Worm (Caenorhabditis elegans) whole organism, L1 larva: ENCODE data around the gene F08D12.4.

Experiments
- F16B12.6 ChIP-seq: fragments of 150-350 bp; optimal IDR thresholded peaks from 2 replicates; lab custom pipeline; 2014; ENCODE audit warnings: missing biosample characterization, missing genetic modification characterization
- alr-1 ChIP-seq: fragments of 200-800 bp; sonication (Bioruptor generic); optimal IDR thresholded peaks from 2 replicates; lab custom pipeline; 2018; ENCODE audit warnings: borderline replicate concordance, mild to moderate bottlenecking, missing genetic modification characterization, missing compliant biosample characterization
- aly-2 ChIP-seq: fragments of 150-350 bp; optimal IDR thresholded peaks from 2 replicates; lab custom pipeline; 2014; ENCODE audit warnings: missing biosample characterization, missing genetic modification characterization
- blmp-1 ChIP-seq: fragments of 150-350 bp; optimal IDR thresholded peaks from 2 replicates; lab custom pipeline; 2014; ENCODE audit warnings: missing biosample characterization, missing genetic modification characterization
- ceh-63 ChIP-seq: fragments of 200-800 bp; sonication (Bioruptor generic); optimal IDR thresholded peaks from 2 replicates; lab custom pipeline; 2018; ENCODE audit warnings: mild to moderate bottlenecking, missing genetic modification characterization, missing compliant biosample characterization
- ceh-82 ChIP-seq, 3 experiments: fragments of 150-350 bp in 1 of 3; sonication (generic microtip) in 2 of 3; optimal IDR thresholded peaks; 2 replicates each; lab custom pipeline; 2014 to 2017; ENCODE audit warnings: missing biosample characterization in 3 of 3, missing genetic modification characterization in 3 of 3
- ceh-90 ChIP-seq: sonication (generic microtip); optimal IDR thresholded peaks from 2 replicates; lab custom pipeline; 2016; ENCODE audit warnings: missing genetic modification characterization, missing compliant biosample characterization
- ces-1 ChIP-seq: fragments of 150-350 bp; optimal IDR thresholded peaks from 2 replicates; lab custom pipeline; 2014; ENCODE audit warnings: missing biosample characterization, missing genetic modification reagents, missing genetic modification characterization
- dsc-1 ChIP-seq: sonication (generic microtip); optimal IDR thresholded peaks from 2 replicates; lab custom pipeline; 2016; ENCODE audit warnings: mild to moderate bottlenecking, missing genetic modification characterization, missing compliant biosample characterization
- efl-1 ChIP-seq, 4 experiments: fragments of 150-350 bp; optimal IDR thresholded peaks in 3 of 4; peaks in 1 of 4; 1 replicate in 1 of 4; 2 replicates in 3 of 4; lab custom pipeline; 2014; ENCODE audit warnings: missing biosample characterization in 2 of 4, missing genetic modification characterization in 2 of 4, missing genetic modification reagents in 2 of 4
- efl-3 ChIP-seq: fragments of 200-800 bp; sonication (Bioruptor generic); optimal IDR thresholded peaks from 2 replicates; lab custom pipeline; 2018; ENCODE audit warnings: mild to moderate bottlenecking, missing genetic modification characterization, missing compliant biosample characterization
- egl-13 ChIP-seq: sonication (generic microtip); optimal IDR thresholded peaks from 2 replicates; lab custom pipeline; 2016; ENCODE audit warnings: missing genotype, missing genetic modification reagents, missing genetic modification characterization, missing compliant biosample characterization
- elt-2 ChIP-seq: sonication (generic microtip); optimal IDR thresholded peaks from 2 replicates; lab custom pipeline; 2016; ENCODE audit warnings: missing genetic modification characterization, mild to moderate bottlenecking, inconsistent platforms, missing compliant biosample characterization, missing genetic modification reagents
- ets-5 ChIP-seq: fragments of 200-800 bp; sonication (Bioruptor generic); IDR thresholded peaks from 2 replicates; pipeline ENCODE4 v1.3.6; 2022; ENCODE audit warnings: missing genetic modification characterization, missing compliant biosample characterization
- grh-1 ChIP-seq: fragments of 200-800 bp; sonication (Bioruptor generic); IDR thresholded peaks from 2 replicates; pipeline ENCODE4 v1.3.6; 2022; ENCODE audit warnings: missing genetic modification reagents, missing genetic modification characterization, missing compliant biosample characterization
- irx-1 ChIP-seq: sonication (generic microtip); optimal IDR thresholded peaks from 2 replicates; lab custom pipeline; 2016; ENCODE audit warnings: missing genetic modification characterization, missing compliant biosample characterization
- lin-15B ChIP-seq: fragments of 150-350 bp; sonication (generic microtip); optimal IDR thresholded peaks from 3 replicates; lab custom pipeline; 2014; ENCODE audit warnings: missing biosample characterization, missing genetic modification characterization
- lir-3 ChIP-seq: sonication (generic microtip); optimal IDR thresholded peaks from 2 replicates; lab custom pipeline; 2016; ENCODE audit warnings: mild to moderate bottlenecking, missing genetic modification characterization, moderate library complexity, missing compliant biosample characterization; ENCODE audit not compliant: poor library complexity
- mef-2 ChIP-seq: fragments of 150-350 bp; optimal IDR thresholded peaks from 2 replicates; lab custom pipeline; 2014; ENCODE audit warnings: missing biosample characterization, missing genetic modification characterization
- nhr-237 ChIP-seq: fragments of 150-350 bp; optimal IDR thresholded peaks from 2 replicates; lab custom pipeline; 2014; ENCODE audit warnings: missing biosample characterization, missing genetic modification characterization
- nhr-28 ChIP-seq: fragments of 150-350 bp; optimal IDR thresholded peaks from 2 replicates; lab custom pipeline; 2014; ENCODE audit warnings: missing biosample characterization, missing genetic modification characterization
- nhr-47 ChIP-seq: sonication (generic microtip); optimal IDR thresholded peaks from 2 replicates; lab custom pipeline; 2016; ENCODE audit warnings: mild to moderate bottlenecking, missing genetic modification characterization, moderate library complexity, missing compliant biosample characterization
- nhr-71 ChIP-seq: sonication (generic microtip); optimal IDR thresholded peaks from 2 replicates; lab custom pipeline; 2016; ENCODE audit warnings: mild to moderate bottlenecking, missing genetic modification characterization, moderate library complexity, missing compliant biosample characterization
- nhr-76 ChIP-seq: sonication (generic microtip); optimal IDR thresholded peaks from 2 replicates; lab custom pipeline; 2017; ENCODE audit warnings: missing biosample characterization, missing genetic modification characterization
- nhr-77 ChIP-seq: fragments of 150-350 bp; optimal IDR thresholded peaks from 2 replicates; lab custom pipeline; 2014; ENCODE audit warnings: missing biosample characterization, missing genetic modification characterization
- nhr-84 ChIP-seq: sonication (generic microtip); optimal IDR thresholded peaks from 2 replicates; lab custom pipeline; 2017; ENCODE audit warnings: missing biosample characterization, missing genetic modification characterization
- nhr-85 ChIP-seq: sonication (generic microtip); peaks from one replicate; lab custom pipeline; 2016; ENCODE audit warnings: missing genetic modification characterization, inconsistent platforms, missing compliant biosample characterization
- pax-3 ChIP-seq: fragments of 200-800 bp; sonication (Bioruptor generic); optimal IDR thresholded peaks from 2 replicates; lab custom pipeline; 2018; ENCODE audit warnings: mild to moderate bottlenecking, missing genetic modification characterization, moderate library complexity, missing compliant biosample characterization
- skn-1 ChIP-seq: fragments of 150-350 bp; optimal IDR thresholded peaks from 2 replicates; lab custom pipeline; 2014; ENCODE audit warnings: missing biosample characterization, missing genetic modification characterization
- snpc-4 ChIP-seq: fragments of 150-350 bp; optimal IDR thresholded peaks from 2 replicates; lab custom pipeline; 2014; ENCODE audit warnings: missing biosample characterization, missing genetic modification characterization
- sptf-1 ChIP-seq: fragments of 150-350 bp; optimal IDR thresholded peaks from 2 replicates; lab custom pipeline; 2014; ENCODE audit warnings: missing biosample characterization, missing genetic modification characterization
- unc-130 ChIP-seq: fragments of 150-350 bp; optimal IDR thresholded peaks from 2 replicates; lab custom pipeline; 2017; ENCODE audit warnings: missing biosample characterization, missing genetic modification characterization, inconsistent platforms
- unc-62 ChIP-seq: fragments of 150-350 bp; optimal IDR thresholded peaks from 2 replicates; lab custom pipeline; 2014; ENCODE audit warnings: missing biosample characterization, missing genetic modification reagents, missing genetic modification characterization
- zip-4 ChIP-seq: fragments of 200-800 bp; sonication (Bioruptor generic); optimal IDR thresholded peaks from 2 replicates; lab custom pipeline; 2018; ENCODE audit warnings: mild to moderate bottlenecking, missing genetic modification characterization, moderate library complexity, missing compliant biosample characterization
- ztf-11 ChIP-seq, 2 experiments: sonication (generic microtip); optimal IDR thresholded peaks; 2 replicates each; lab custom pipeline; 2016 to 2017; ENCODE audit warnings: missing genetic modification characterization in 2 of 2, missing biosample characterization in 1 of 2, missing compliant biosample characterization in 1 of 2
- ztf-4 ChIP-seq: fragments of 150-350 bp; optimal IDR thresholded peaks from 2 replicates; lab custom pipeline; 2014; ENCODE audit warnings: missing biosample characterization, missing genetic modification characterization

Gene F08D12.4

DNA sequence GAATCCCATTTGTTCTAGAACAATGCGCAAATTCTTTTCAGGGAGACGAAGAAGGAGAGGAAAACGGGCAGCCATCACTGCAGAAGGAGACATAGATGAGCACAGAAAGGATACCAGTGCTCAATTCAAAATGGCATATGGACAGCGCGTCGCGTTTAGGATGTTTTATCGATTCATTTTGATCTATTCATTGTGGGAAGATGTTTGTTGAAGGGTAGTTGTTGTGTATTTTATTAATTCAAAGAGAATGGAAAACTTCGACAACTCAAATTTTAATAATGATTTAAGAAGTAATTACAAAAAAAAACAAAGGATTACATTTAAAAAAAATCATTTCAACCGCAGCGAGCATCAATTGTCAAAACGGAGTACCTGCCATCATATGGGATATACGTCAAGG is 5.8 kb upstream of the F08D12.4 start, which contains the start of gene sdz-10:
Gene sdz-10, minus strand, starts transcription at position 101 of the 400 bp plus-strand sequence.
- TF ChIP-seq unc-62 (no peak), pax-3 (tag; lab: Kevin White, UChicago) (no peak), egl-13 (tag; lab: Kevin White, UChicago) (no peak)

DNA sequence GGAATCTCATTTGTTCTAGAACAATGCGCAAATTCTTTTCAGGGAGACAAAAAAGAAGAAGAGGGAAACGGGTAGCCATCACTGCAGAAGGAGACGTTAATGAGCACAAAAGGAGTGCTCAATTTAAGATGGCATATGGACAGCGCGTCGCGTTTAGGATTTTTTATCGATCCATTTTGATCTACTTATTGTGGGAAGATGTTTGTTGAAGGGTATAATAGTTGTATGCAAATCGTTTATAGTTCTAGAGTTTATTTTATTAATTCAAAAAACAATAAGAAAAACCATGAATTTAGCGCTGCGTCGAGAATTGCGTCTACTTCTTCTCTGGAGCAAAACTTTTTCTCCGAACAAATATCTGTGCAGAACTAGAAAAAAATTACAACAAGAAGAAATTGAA is 4.4 kb upstream of the F08D12.4 start, which contains the start of gene sdz-9:
Gene sdz-9, minus strand, starts transcription at position 101 of the 400 bp plus-strand sequence.
- no peak for TF ChIP-seq ceh-63 (GFP tag; lab: Kevin White, UChicago)
- no peak for TF ChIP-seq efl-3
- TF ChIP-seq lir-3 (tag; lab: Kevin White, UChicago): no peak
- TF ChIP-seq nhr-71 (tag; lab: Kevin White, UChicago): no peak
- no peak for TF ChIP-seq ztf-11 (tag; optimal IDR thresholded peaks at IDR 0.05; lab: Kevin White, UChicago)
- no peak for TF ChIP-seq sptf-1
- no peak for TF ChIP-seq F16B12.6
- no peak for TF ChIP-seq snpc-4 (tag; lab: Kevin White, UChicago)
- no peak for TF ChIP-seq elt-2
- no peak for TF ChIP-seq nhr-47 (tag; lab: Kevin White, UChicago)
- no peak for TF ChIP-seq mef-2 (tag; lab: Kevin White, UChicago)
- no peak for TF ChIP-seq skn-1 (tag; lab: Kevin White, UChicago)
- TF ChIP-seq nhr-237: no peak
- TF ChIP-seq irx-1 (tag; lab: Kevin White, UChicago): no peak
- no peak for TF ChIP-seq ceh-82 (tag; optimal IDR thresholded peaks at IDR 0.05; lab: Kevin White, UChicago)
- no peak for TF ChIP-seq ces-1 (GFP tag; lab: Kevin White, UChicago)
- TF ChIP-seq aly-2 (tag; lab: Kevin White, UChicago): no peak

DNA sequence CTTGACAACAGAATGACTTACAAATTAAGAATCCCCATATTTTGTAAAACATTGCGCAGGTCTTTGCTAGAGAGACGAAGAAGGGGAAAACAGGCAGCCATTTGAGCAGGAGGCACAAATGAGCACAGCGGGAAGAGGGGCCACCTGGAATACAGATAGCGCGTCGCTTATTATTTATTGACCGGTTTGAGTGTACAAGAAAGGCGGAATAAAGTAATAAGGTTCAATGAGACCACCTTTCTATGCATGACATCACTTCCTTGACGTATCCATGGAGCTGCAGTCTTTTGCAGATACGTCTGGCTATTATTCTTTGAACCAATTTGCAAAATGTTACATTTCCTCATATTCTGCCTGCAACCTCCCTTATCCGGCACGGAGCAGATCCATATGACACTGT is 3.0 kb upstream of the F08D12.4 start, which contains the start of gene fbxb-111:
Gene fbxb-111, minus strand, starts transcription at position 101 of the 400 bp plus-strand sequence.
- TF ChIP-seq blmp-1 (tag; lab: Kevin White, UChicago) (no peak), nhr-76 (tag; lab: Kevin White, UChicago) (no peak), ztf-4 (tag; lab: Kevin White, UChicago) (no peak), nhr-77 (tag; lab: Kevin White, UChicago) (no peak), dsc-1 (no peak), unc-130 (tag; lab: Kevin White, UChicago) (no peak), skn-1 (tag; lab: Kevin White, UChicago) (no peak), grh-1 (no peak), lin-15B (tag; lab: Kevin White, UChicago) (no peak), nhr-28 (tag; lab: Kevin White, UChicago) (no peak)

DNA sequence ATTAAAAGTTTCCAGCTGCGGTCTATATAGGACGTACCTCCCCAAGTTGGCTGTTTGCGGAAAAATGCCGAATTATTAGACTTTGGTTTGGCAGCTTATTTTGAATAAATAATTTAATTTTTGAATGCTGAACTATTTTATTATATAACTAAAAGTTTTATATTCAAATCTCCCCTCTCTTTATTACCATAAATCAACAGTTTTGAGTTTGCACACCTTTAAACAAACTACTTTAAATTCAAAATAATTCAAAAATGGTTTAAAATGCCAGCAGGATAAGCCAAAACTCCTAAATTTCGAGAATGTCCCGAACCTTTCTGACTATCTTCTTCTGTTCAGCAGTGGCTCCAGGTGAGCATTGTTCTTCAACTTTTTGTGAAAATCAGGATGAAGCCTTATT is 1.3 kb downstream of the F08D12.4 start, which contains the start of gene F08D12.3:
Gene F08D12.3, plus strand, starts transcription at position 301 of the 400 bp plus-strand sequence.
- TF ChIP-seq ets-5 (GFP tag; lab: Robert Waterston, UW): no peak
- TF ChIP-seq nhr-84 (tag; lab: Kevin White, UChicago): no peak
- TF ChIP-seq ceh-90 (tag; lab: Kevin White, UChicago): no peak
- no peak for TF ChIP-seq ceh-82 (tag; optimal IDR thresholded peaks at IDR 0.05; lab: Kevin White, UChicago)
- no peak for TF ChIP-seq egl-13 (tag; lab: Kevin White, UChicago)
- no peak for TF ChIP-seq zip-4 (GFP tag; lab: Kevin White, UChicago)
- TF ChIP-seq efl-1 (optimal IDR thresholded peaks at IDR 0.05; lab: Kevin White, UChicago): no peak
- no peak for TF ChIP-seq efl-1 (GFP tag; optimal IDR thresholded peaks at IDR 0.05 in 1 of 2; lab: Kevin White, UChicago)
- no peak for TF ChIP-seq alr-1 (tag; lab: Kevin White, UChicago)
- TF ChIP-seq nhr-85 (tag; lab: Kevin White, UChicago): no peak
- TF ChIP-seq blmp-1 (tag; lab: Kevin White, UChicago): no peak
